Fruit fly (Drosophila melanogaster) Kc167 (cell line): Measurements from ENCODE around the gene comm3.

Experiments
- Myc ChIP-seq: fragments of >200 bp; optimal IDR thresholded peaks from 2 replicates; lab custom pipeline; 2017; ENCODE audit warnings: missing external identifiers
- Sin3A ChIP-seq: fragments of >200 bp; optimal IDR thresholded peaks from 2 replicates; lab custom pipeline; 2018; ENCODE audit warnings: missing external identifiers
- h ChIP-seq: fragments of >200 bp; optimal IDR thresholded peaks from 3 replicates; lab custom pipeline; 2018; ENCODE audit warnings: missing external identifiers
- insv ChIP-seq: fragments of >200 bp; optimal IDR thresholded peaks from 3 replicates; lab custom pipeline; 2018; ENCODE audit warnings: missing external identifiers
- psq ChIP-seq: fragments of >200 bp; optimal IDR thresholded peaks from 2 replicates; lab custom pipeline; 2017; ENCODE audit warnings: missing external identifiers
- ttk ChIP-seq: sonication (Bioruptor generic); optimal IDR thresholded peaks from 2 replicates; lab custom pipeline; 2017; ENCODE audit warnings: missing external identifiers

DNA sequence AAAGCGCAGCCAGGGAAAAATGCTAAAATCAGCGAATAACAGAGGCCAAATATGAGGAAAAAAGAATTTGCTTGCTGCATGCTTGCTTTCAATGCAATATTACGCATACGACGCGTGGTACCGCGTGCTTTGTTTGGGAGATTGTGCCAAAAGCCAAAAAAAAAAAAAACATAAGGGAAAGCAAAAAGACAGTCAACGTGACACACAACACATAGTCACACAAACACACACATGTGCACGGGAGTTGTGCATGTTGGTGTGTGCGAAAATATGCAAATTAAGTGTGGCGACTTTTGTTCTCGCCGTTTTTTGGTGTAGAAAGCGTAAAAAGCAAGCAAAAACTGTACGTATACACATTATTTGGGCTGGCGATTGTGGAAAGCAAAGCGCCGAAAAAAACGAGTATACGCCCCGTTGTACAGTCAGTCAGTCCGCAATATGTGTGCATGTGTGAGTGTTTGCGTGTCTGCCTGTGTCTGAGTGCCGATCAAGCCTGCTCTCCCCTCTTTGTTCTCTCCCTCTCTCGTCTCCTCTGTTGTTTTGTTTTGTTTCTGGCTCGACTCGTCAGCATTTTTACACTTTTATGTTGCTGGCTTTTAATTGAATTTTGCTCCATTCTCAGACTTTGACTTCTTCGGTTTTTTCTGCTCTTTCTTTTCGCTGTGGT lies 22.5 kb downstream of the comm3 start:
- no peak for TF ChIP-seq Sin3A (lab: Kevin White, UChicago)
- TF ChIP-seq insv (lab: Kevin White, UChicago), result no peak
- TF ChIP-seq h, result no peak
- TF ChIP-seq psq (lab: Kevin White, UChicago), result no peak
- TF ChIP-seq ttk, result no peak
- TF ChIP-seq Myc (lab: Kevin White, UChicago), result no peak
